Worm (Caenorhabditis elegans): Measurements from ENCODE around the gene rpl-11.2.

- TF ChIP-seq W03F9.2 (tag; optimal IDR thresholded peaks at IDR 0.05) (no peak), dao-5 (tag; optimal IDR thresholded peaks at IDR 0.05) (no peak)
Measured at ce11 chrX:2210164-2210563, 32.3 kb downstream of the rpl-11.2 start.
